Worm (Caenorhabditis elegans) whole organism, L1 larva: ENCODE data around the gene nop-1.
A peak's percentile ranks its signal among the peaks of the same experiment; 100 is the strongest.

Experiments used
- C04F5.9 ChIP-seq: sonication (generic microtip); optimal IDR thresholded peaks from 2 replicates; lab custom pipeline; 2016; ENCODE audit warnings: missing genetic modification characterization, missing compliant biosample characterization
- C16A3.4 ChIP-seq: fragments of 150-350 bp; optimal IDR thresholded peaks from 2 replicates; lab custom pipeline; 2014; ENCODE audit warnings: missing biosample characterization, missing genetic modification characterization
- C34B4.2 ChIP-seq: sonication (generic microtip); optimal IDR thresholded peaks from 2 replicates; lab custom pipeline; 2017; ENCODE audit warnings: mild to moderate bottlenecking, missing genetic modification characterization, missing compliant biosample characterization
- F16B12.6 ChIP-seq: fragments of 150-350 bp; optimal IDR thresholded peaks from 2 replicates; lab custom pipeline; 2014; ENCODE audit warnings: missing biosample characterization, missing genetic modification characterization
- aly-2 ChIP-seq: fragments of 150-350 bp; optimal IDR thresholded peaks from 2 replicates; lab custom pipeline; 2014; ENCODE audit warnings: missing biosample characterization, missing genetic modification characterization
- ceh-82 ChIP-seq, 3 experiments: fragments of 150-350 bp in 1 of 3; sonication (generic microtip) in 2 of 3; optimal IDR thresholded peaks; 2 replicates each; lab custom pipeline; 2014 to 2017; ENCODE audit warnings: missing biosample characterization in 3 of 3, missing genetic modification characterization in 3 of 3
- dpl-1 ChIP-seq, 3 experiments: fragments of 150-350 bp in 2 of 3; sonication (generic microtip) in 1 of 3; optimal IDR thresholded peaks; 2 replicates each; lab custom pipeline; 2014 to 2017; ENCODE audit warnings: missing biosample characterization in 3 of 3, missing genetic modification characterization in 3 of 3, missing genetic modification reagents in 3 of 3
- dsc-1 ChIP-seq: sonication (generic microtip); optimal IDR thresholded peaks from 2 replicates; lab custom pipeline; 2016; ENCODE audit warnings: mild to moderate bottlenecking, missing genetic modification characterization, missing compliant biosample characterization
- fkh-4 ChIP-seq: sonication (generic microtip); optimal IDR thresholded peaks from 2 replicates; lab custom pipeline; 2016; ENCODE audit warnings: missing compliant biosample characterization, missing genetic modification characterization, borderline replicate concordance
- fkh-8 ChIP-seq: sonication (generic microtip); optimal IDR thresholded peaks from 2 replicates; lab custom pipeline; 2016; ENCODE audit warnings: mild to moderate bottlenecking, missing genetic modification characterization, missing compliant biosample characterization
- hlh-4 ChIP-seq: sonication (generic microtip); optimal IDR thresholded peaks from 2 replicates; lab custom pipeline; 2016; ENCODE audit warnings: mild to moderate bottlenecking, missing genetic modification characterization, missing compliant biosample characterization
- hpl-2 ChIP-seq: fragments of 150-350 bp; optimal IDR thresholded peaks from 2 replicates; lab custom pipeline; 2014; ENCODE audit warnings: missing biosample characterization, missing genetic modification reagents, missing genetic modification characterization
- isw-1 ChIP-seq: fragments of 200-800 bp; sonication (Bioruptor generic); IDR thresholded peaks from 2 replicates; pipeline ENCODE4 v1.3.6; 2022; ENCODE audit warnings: missing genetic modification characterization, missing compliant biosample characterization
- lin-13 ChIP-seq: fragments of 150-350 bp; optimal IDR thresholded peaks from 2 replicates; lab custom pipeline; 2014; ENCODE audit warnings: missing biosample characterization, missing genetic modification reagents, missing genetic modification characterization
- lin-14 ChIP-seq: fragments of 200-800 bp; sonication (Bioruptor generic); optimal IDR thresholded peaks from 2 replicates; lab custom pipeline; 2018; ENCODE audit warnings: mild to moderate bottlenecking, missing genetic modification characterization, moderate library complexity, missing compliant biosample characterization
- lin-15B ChIP-seq: fragments of 150-350 bp; sonication (generic microtip); optimal IDR thresholded peaks from 3 replicates; lab custom pipeline; 2014; ENCODE audit warnings: missing biosample characterization, missing genetic modification characterization
- lin-39 ChIP-seq: fragments of 150-350 bp; optimal IDR thresholded peaks from 2 replicates; lab custom pipeline; 2014; ENCODE audit warnings: missing biosample characterization, missing genetic modification reagents, missing genetic modification characterization
- mab-9 ChIP-seq: fragments of 200-800 bp; sonication (Bioruptor generic); IDR thresholded peaks from 2 replicates; pipeline ENCODE4 v1.3.6; 2022; ENCODE audit warnings: missing genetic modification reagents, missing genetic modification characterization, missing compliant biosample characterization
- mdl-1 ChIP-seq, 2 experiments: fragments of 150-350 bp; optimal IDR thresholded peaks; 2 replicates each; lab custom pipeline; 2014 to 2017; ENCODE audit warnings: missing biosample characterization in 2 of 2, missing genetic modification characterization in 2 of 2, inconsistent platforms in 1 of 2
- mef-2 ChIP-seq: fragments of 150-350 bp; optimal IDR thresholded peaks from 2 replicates; lab custom pipeline; 2014; ENCODE audit warnings: missing biosample characterization, missing genetic modification characterization
- nhr-11 ChIP-seq: fragments of 150-350 bp; optimal IDR thresholded peaks from 2 replicates; lab custom pipeline; 2014; ENCODE audit warnings: missing biosample characterization, missing genetic modification characterization
- nhr-12 ChIP-seq: sonication (generic microtip); optimal IDR thresholded peaks from 2 replicates; lab custom pipeline; 2017; ENCODE audit warnings: missing biosample characterization, missing genetic modification characterization
- nhr-19 ChIP-seq: fragments of 200-800 bp; sonication (Bioruptor generic); conservative IDR thresholded peaks from 2 replicates; pipeline ENCODE4 v1.3.6; 2022; ENCODE audit warnings: missing genetic modification characterization, missing compliant biosample characterization
- nhr-20 ChIP-seq: sonication (generic microtip); optimal IDR thresholded peaks from 2 replicates; lab custom pipeline; 2016; ENCODE audit warnings: mild to moderate bottlenecking, missing genetic modification characterization, missing compliant biosample characterization
- nhr-71 ChIP-seq: sonication (generic microtip); optimal IDR thresholded peaks from 2 replicates; lab custom pipeline; 2016; ENCODE audit warnings: mild to moderate bottlenecking, missing genetic modification characterization, moderate library complexity, missing compliant biosample characterization
- nhr-76 ChIP-seq: sonication (generic microtip); optimal IDR thresholded peaks from 2 replicates; lab custom pipeline; 2017; ENCODE audit warnings: missing biosample characterization, missing genetic modification characterization
- nhr-77 ChIP-seq: fragments of 150-350 bp; optimal IDR thresholded peaks from 2 replicates; lab custom pipeline; 2014; ENCODE audit warnings: missing biosample characterization, missing genetic modification characterization
- nhr-90 ChIP-seq: sonication (generic microtip); optimal IDR thresholded peaks from 2 replicates; lab custom pipeline; 2016; ENCODE audit warnings: mild to moderate bottlenecking, missing genetic modification characterization, missing compliant biosample characterization; ENCODE audit not compliant: poor library complexity
- pag-3 ChIP-seq: sonication (generic microtip); optimal IDR thresholded peaks from 2 replicates; lab custom pipeline; 2017; ENCODE audit warnings: missing genetic modification characterization, mild to moderate bottlenecking, missing compliant biosample characterization, antibody characterized with exemption, borderline replicate concordance; ENCODE audit not compliant: insufficient read depth
- pax-3 ChIP-seq: fragments of 200-800 bp; sonication (Bioruptor generic); optimal IDR thresholded peaks from 2 replicates; lab custom pipeline; 2018; ENCODE audit warnings: mild to moderate bottlenecking, missing genetic modification characterization, moderate library complexity, missing compliant biosample characterization
- pqm-1 ChIP-seq: sonication (generic microtip); optimal IDR thresholded peaks from 3 replicates; lab custom pipeline; 2017; ENCODE audit warnings: missing biosample characterization, missing genetic modification characterization
- skn-1 ChIP-seq: fragments of 150-350 bp; optimal IDR thresholded peaks from 2 replicates; lab custom pipeline; 2014; ENCODE audit warnings: missing biosample characterization, missing genetic modification characterization
- snpc-4 ChIP-seq: fragments of 150-350 bp; optimal IDR thresholded peaks from 2 replicates; lab custom pipeline; 2014; ENCODE audit warnings: missing biosample characterization, missing genetic modification characterization
- sox-4 ChIP-seq: sonication (generic microtip); optimal IDR thresholded peaks from 2 replicates; lab custom pipeline; 2016; ENCODE audit warnings: missing genetic modification characterization, missing compliant biosample characterization
- sup-37 ChIP-seq: fragments of 200-800 bp; sonication (Bioruptor generic); optimal IDR thresholded peaks from 2 replicates; lab custom pipeline; 2018; ENCODE audit warnings: mild to moderate bottlenecking, missing genetic modification characterization, missing compliant biosample characterization
- unc-130 ChIP-seq: fragments of 150-350 bp; optimal IDR thresholded peaks from 2 replicates; lab custom pipeline; 2017; ENCODE audit warnings: missing biosample characterization, missing genetic modification characterization, inconsistent platforms
- unc-30 ChIP-seq: sonication (generic microtip); optimal IDR thresholded peaks from 2 replicates; lab custom pipeline; 2017; ENCODE audit warnings: missing biosample characterization, missing genetic modification characterization
- vab-15 ChIP-seq: sonication (generic microtip); optimal IDR thresholded peaks from 2 replicates; lab custom pipeline; 2017; ENCODE audit warnings: missing genotype, mild to moderate bottlenecking, missing genetic modification characterization, missing compliant biosample characterization
- zag-1 ChIP-seq: fragments of 150-350 bp; optimal IDR thresholded peaks from 2 replicates; lab custom pipeline; 2014; ENCODE audit warnings: missing biosample characterization, missing genetic modification characterization
- ztf-11 ChIP-seq, 2 experiments: sonication (generic microtip); optimal IDR thresholded peaks; 2 replicates each; lab custom pipeline; 2016 to 2017; ENCODE audit warnings: missing genetic modification characterization in 2 of 2, missing biosample characterization in 1 of 2, missing compliant biosample characterization in 1 of 2

Gene nop-1

ce11 chrIII:5965839-5966463 lies 7.4 kb downstream of the nop-1 start, which contains the start of gene dct-6:
TSS of gene dct-6 (plus strand) at chrIII:5966413.
- TF ChIP-seq F16B12.6 (tag; lab: Kevin White, UChicago): no peak
- no peak for TF ChIP-seq lin-13 (GFP tag; lab: Kevin White, UChicago)
- no peak for TF ChIP-seq sox-4
- TF ChIP-seq mdl-1 (tag; optimal IDR thresholded peaks at IDR 0.05; lab: Kevin White, UChicago): no peak
- TF ChIP-seq zag-1 (tag; lab: Kevin White, UChicago): no peak
- TF ChIP-seq skn-1 (tag; lab: Kevin White, UChicago): no peak
- no peak for TF ChIP-seq lin-39 (tag; lab: Kevin White, UChicago)
- no peak for TF ChIP-seq nhr-76 (tag; lab: Kevin White, UChicago)
- no peak for TF ChIP-seq aly-2 (tag; lab: Kevin White, UChicago)
- no peak for TF ChIP-seq unc-30
- no peak for TF ChIP-seq isw-1 (GFP tag; lab: Robert Waterston, UW)

- no peak for TF ChIP-seq pax-3 (tag; lab: Kevin White, UChicago)
- TF ChIP-seq ceh-82 (tag; optimal IDR thresholded peaks at IDR 0.05; lab: Kevin White, UChicago): no peak
- no peak for TF ChIP-seq lin-13 (GFP tag; lab: Kevin White, UChicago)
- TF ChIP-seq mef-2 (tag; lab: Kevin White, UChicago): no peak
- TF ChIP-seq pag-3 (tag; lab: Kevin White, UChicago): no peak
- TF ChIP-seq, all 84 proteins: peak for 0
Measured at ce11 chrIII:5967640-5968039, 9.1 kb downstream of the nop-1 start.

ce11 chrIII:5975005-5975730 lies 16.6 kb downstream of the nop-1 start, which contains the start of gene mlp-1:
TSS of gene mlp-1 (minus strand) at chrIII:5975055.
- TF ChIP-seq nhr-12 (tag; lab: Kevin White, UChicago) (no peak), ztf-11 (tag; optimal IDR thresholded peaks at IDR 0.05; lab: Kevin White, UChicago) (no peak), pqm-1 (tag; lab: Kevin White, UChicago) (no peak), nhr-19 (GFP tag; lab: Robert Waterston, UW) (no peak), C34B4.2 (tag; lab: Kevin White, UChicago) (no peak), fkh-8 (tag; lab: Kevin White, UChicago) (no peak), unc-130 (no peak), F16B12.6 (tag; lab: Kevin White, UChicago) (no peak), mab-9 (no peak), hlh-4 (tag; lab: Kevin White, UChicago) (no peak), nhr-11 (tag; lab: Kevin White, UChicago) (no peak)

- TF ChIP-seq fkh-4 (tag; lab: Kevin White, UChicago) (peak; percentile 84), dsc-1 (tag; lab: Kevin White, UChicago) (peak; percentile 87), F16B12.6 (tag; lab: Kevin White, UChicago) (no peak), lin-14 (GFP tag; lab: Kevin White, UChicago) (peak; percentile 12)
Measured at ce11 chrIII:5976021-5976420, 17.5 kb downstream of the nop-1 start.

ce11 chrIII:5980274-5980918 lies 21.9 kb downstream of the nop-1 start:
- TF ChIP-seq hpl-2 (GFP tag; lab: Kevin White, UChicago) (no peak), pqm-1 (tag; lab: Kevin White, UChicago) (no peak), nhr-12 (tag; lab: Kevin White, UChicago) (no peak), snpc-4 (tag; lab: Kevin White, UChicago) (no peak), isw-1 (GFP tag; lab: Robert Waterston, UW) (no peak), C04F5.9 (tag; lab: Kevin White, UChicago) (no peak), nhr-20 (tag; lab: Kevin White, UChicago) (no peak), dpl-1 (GFP tag; optimal IDR thresholded peaks at IDR 0.05; lab: Kevin White, UChicago) (no peak), C16A3.4 (no peak), nhr-71 (peak; percentile 11), lin-14 (GFP tag; lab: Kevin White, UChicago) (peak; percentile 12), sup-37 (no peak), nhr-90 (tag; lab: Kevin White, UChicago) (no peak), fkh-8 (tag; lab: Kevin White, UChicago) (no peak), vab-15 (tag; lab: Kevin White, UChicago) (no peak), nhr-77 (tag; lab: Kevin White, UChicago) (no peak), dsc-1 (tag; lab: Kevin White, UChicago) (peak; percentile 99), pag-3 (tag; lab: Kevin White, UChicago) (no peak), lin-15B (tag; lab: Kevin White, UChicago) (no peak), fkh-4 (tag; lab: Kevin White, UChicago) (peak; percentile 92)
